Fruit fly (Drosophila melanogaster) whole organism, embryonic: ENCODE results near the gene Ac13E.
A peak's percentile ranks its signal among the peaks of the same experiment; 100 is the strongest.

ENCODE experiments used
- Atf6 ChIP-seq: fragments of 200-800 bp; sonication (Bioruptor generic); IDR thresholded peaks from 2 replicates; pipeline ENCODE4 v1.3.6; 2022; ENCODE audit warnings: missing biosample characterization, missing genetic modification characterization
- B-H1 ChIP-seq: fragments of 200-800 bp; sonication (Bioruptor generic); IDR thresholded peaks from 3 replicates; pipeline ENCODE4 v1.3.6; 2022; ENCODE audit warnings: missing biosample characterization, missing genetic modification characterization
- CG1024 ChIP-seq: fragments of 200-800 bp; sonication (Bioruptor generic); IDR thresholded peaks from 2 replicates; pipeline ENCODE4 v1.3.6; 2022; ENCODE audit warnings: missing biosample characterization, missing genetic modification characterization
- CG10267 ChIP-seq: fragments of 200-800 bp; sonication (Bioruptor generic); optimal IDR thresholded peaks from 2 replicates; lab custom pipeline; 2018; ENCODE audit warnings: missing biosample characterization, mild to moderate bottlenecking, missing genetic modification characterization, moderate library complexity
- CG10431 ChIP-seq: fragments of 200-800 bp; sonication (Bioruptor generic); optimal IDR thresholded peaks from 3 replicates; lab custom pipeline; 2018; ENCODE audit warnings: missing biosample characterization, mild to moderate bottlenecking, missing genetic modification characterization
- CG11093 ChIP-seq: fragments of 200-800 bp; sonication (Bioruptor generic); IDR thresholded peaks from 3 replicates; pipeline ENCODE4 v1.3.6; 2022; ENCODE audit warnings: missing biosample characterization, missing genetic modification characterization
- CG11560 ChIP-seq: fragments of 200-800 bp; sonication (Bioruptor generic); IDR thresholded peaks from 3 replicates; pipeline ENCODE4 v1.3.6; 2022; ENCODE audit warnings: missing biosample characterization, missing genetic modification characterization
- CG12391 ChIP-seq: fragments of 200-800 bp; sonication (Bioruptor generic); optimal IDR thresholded peaks from 3 replicates; lab custom pipeline; 2018; ENCODE audit warnings: missing biosample characterization, mild to moderate bottlenecking, missing genetic modification characterization, moderate library complexity
- CG14441 ChIP-seq: fragments of 200-800 bp; sonication (Bioruptor generic); IDR thresholded peaks from 2 replicates; pipeline ENCODE4 v1.3.6; 2022; ENCODE audit warnings: missing biosample characterization, missing genetic modification characterization
- CG14965 ChIP-seq: fragments of 200-800 bp; sonication (Bioruptor generic); optimal IDR thresholded peaks from 2 replicates; lab custom pipeline; 2016; ENCODE audit warnings: missing biosample characterization, missing genetic modification characterization, borderline replicate concordance
- CG15073 ChIP-seq: fragments of 200-800 bp; sonication (Bioruptor generic); optimal IDR thresholded peaks from 2 replicates; lab custom pipeline; 2016; ENCODE audit warnings: missing biosample characterization, missing genetic modification characterization
- CG15269 ChIP-seq: fragments of 200-800 bp; sonication (Bioruptor generic); optimal IDR thresholded peaks from 2 replicates; lab custom pipeline; 2018; ENCODE audit warnings: missing biosample characterization, mild to moderate bottlenecking, missing genetic modification characterization, moderate library complexity
- CG1832 ChIP-seq: fragments of 200-800 bp; sonication (Bioruptor generic); optimal IDR thresholded peaks from 2 replicates; lab custom pipeline; 2017; ENCODE audit warnings: missing biosample characterization, mild to moderate bottlenecking, missing genetic modification characterization, inconsistent platforms
- CG18619 ChIP-seq: fragments of 200-800 bp; sonication (Bioruptor generic); optimal IDR thresholded peaks from 3 replicates; lab custom pipeline; 2017; ENCODE audit warnings: missing biosample characterization, mild to moderate bottlenecking, missing genetic modification characterization
- CG30020 ChIP-seq: fragments of 200-800 bp; optimal IDR thresholded peaks from 2 replicates; lab custom pipeline; 2019; ENCODE audit warnings: missing biosample characterization, mild to moderate bottlenecking, missing genetic modification characterization, moderate library complexity
- CG3163 ChIP-seq: fragments of 200-800 bp; sonication (Bioruptor generic); optimal IDR thresholded peaks from 3 replicates; lab custom pipeline; 2016; ENCODE audit warnings: missing biosample characterization, missing genetic modification characterization
- CG33557 ChIP-seq: fragments of 200-800 bp; sonication (Bioruptor generic); optimal IDR thresholded peaks from 2 replicates; lab custom pipeline; 2019; ENCODE audit warnings: missing biosample characterization, mild to moderate bottlenecking, missing genetic modification characterization, moderate library complexity
- CG3838 ChIP-seq: fragments of 200-800 bp; sonication (Bioruptor generic); optimal IDR thresholded peaks from 3 replicates; lab custom pipeline; 2016; ENCODE audit warnings: missing biosample characterization, missing genetic modification characterization
- CG6854 ChIP-seq: fragments of 200-800 bp; sonication (Bioruptor generic); optimal IDR thresholded peaks from 3 replicates; lab custom pipeline; 2017; ENCODE audit warnings: missing biosample characterization, mild to moderate bottlenecking, missing genetic modification characterization
- CG9727 ChIP-seq: fragments of 200-800 bp; sonication (Bioruptor generic); optimal IDR thresholded peaks from 3 replicates; lab custom pipeline; 2017; ENCODE audit warnings: missing biosample characterization, mild to moderate bottlenecking, missing genetic modification characterization
- Chrac-16 ChIP-seq: fragments of 200-800 bp; sonication (Bioruptor generic); optimal IDR thresholded peaks from 3 replicates; lab custom pipeline; 2016; ENCODE audit warnings: missing biosample characterization, missing genetic modification characterization
- Eip74EF ChIP-seq, 2 experiments: fragments of 200-800 bp in 1 of 2; fragments of >200 bp in 1 of 2; sonication (Bioruptor generic) in 1 of 2; optimal IDR thresholded peaks; 2 replicates each; lab custom pipeline; 2017 to 2019; ENCODE audit warnings: missing biosample characterization in 2 of 2, missing genetic modification characterization in 2 of 2, mild to moderate bottlenecking in 1 of 2, moderate library complexity in 1 of 2
- Fer1 ChIP-seq: fragments of 200-800 bp; sonication (Bioruptor generic); optimal IDR thresholded peaks from 2 replicates; lab custom pipeline; 2017; ENCODE audit warnings: missing biosample characterization, mild to moderate bottlenecking, missing genetic modification characterization
- Hey ChIP-seq: fragments of 200-800 bp; sonication (Bioruptor generic); optimal IDR thresholded peaks from 3 replicates; lab custom pipeline; 2018; ENCODE audit warnings: missing biosample characterization, mild to moderate bottlenecking, missing genetic modification characterization
- Hmr ChIP-seq: fragments of 200-800 bp; sonication (Bioruptor generic); optimal IDR thresholded peaks from 3 replicates; lab custom pipeline; 2017; ENCODE audit warnings: mild to moderate bottlenecking, missing biosample characterization, missing genetic modification reagents, missing genetic modification characterization
- Hmx ChIP-seq: fragments of 200-800 bp; sonication (Bioruptor generic); optimal IDR thresholded peaks from 2 replicates; lab custom pipeline; 2016; ENCODE audit warnings: missing biosample characterization, missing genetic modification characterization
- Hr51 ChIP-seq, 2 experiments: fragments of 200-800 bp; sonication (Bioruptor generic); optimal IDR thresholded peaks; 2 replicates in 1 of 2; 3 replicates in 1 of 2; lab custom pipeline; 2016 to 2018; ENCODE audit warnings: missing biosample characterization in 2 of 2, missing genetic modification characterization in 2 of 2, mild to moderate bottlenecking in 1 of 2, moderate library complexity in 1 of 2
- MTF-1 ChIP-seq: fragments of 200-800 bp; sonication (Bioruptor generic); optimal IDR thresholded peaks from 2 replicates; lab custom pipeline; 2018; ENCODE audit warnings: missing biosample characterization, mild to moderate bottlenecking, missing genetic modification characterization, borderline replicate concordance
- ab ChIP-seq: fragments of 200-800 bp; sonication (Bioruptor generic); optimal IDR thresholded peaks from 2 replicates; lab custom pipeline; 2016; ENCODE audit warnings: missing biosample characterization, missing genetic modification characterization
- abd-A ChIP-seq: fragments of 200-800 bp; sonication (Bioruptor generic); optimal IDR thresholded peaks from 3 replicates; lab custom pipeline; 2019; ENCODE audit warnings: missing biosample characterization, mild to moderate bottlenecking, missing genetic modification characterization, moderate library complexity
- ase ChIP-seq: fragments of 200-800 bp; sonication (Bioruptor generic); IDR thresholded peaks from 3 replicates; pipeline ENCODE4 v1.3.6; 2022; ENCODE audit warnings: missing biosample characterization, missing genetic modification characterization
- az2 ChIP-seq: fragments of 200-800 bp; sonication (Bioruptor generic); optimal IDR thresholded peaks from 3 replicates; lab custom pipeline; 2016; ENCODE audit warnings: missing biosample characterization, missing genetic modification characterization
- cas ChIP-seq: fragments of 200-800 bp; sonication (Bioruptor generic); IDR thresholded peaks from 2 replicates; pipeline ENCODE4 v1.3.6; 2022; ENCODE audit warnings: missing biosample characterization, missing genetic modification characterization
- crol ChIP-seq: fragments of 200-800 bp; sonication (Bioruptor generic); IDR thresholded peaks from 2 replicates; pipeline ENCODE4 v1.3.6; 2022; ENCODE audit warnings: missing biosample characterization, missing genetic modification characterization
- da ChIP-seq: fragments of 200-800 bp; sonication (Bioruptor generic); optimal IDR thresholded peaks from 2 replicates; lab custom pipeline; 2016; ENCODE audit warnings: missing biosample characterization, missing genetic modification characterization
- dm ChIP-seq: fragments of 200-800 bp; sonication (Bioruptor generic); optimal IDR thresholded peaks from 3 replicates; lab custom pipeline; 2016; ENCODE audit warnings: missing biosample characterization, missing genetic modification characterization
- eve ChIP-seq, 2 experiments: fragments of >200 bp; optimal IDR thresholded peaks; 2 replicates each; lab custom pipeline; 2017; ENCODE audit warnings: missing biosample characterization in 2 of 2, missing genetic modification characterization in 2 of 2
- gt ChIP-seq: fragments of 200-800 bp; sonication (Bioruptor generic); IDR thresholded peaks from 2 replicates; pipeline ENCODE4 v1.3.6; 2022; ENCODE audit warnings: missing biosample characterization, missing genetic modification characterization
- ham ChIP-seq: fragments of 200-800 bp; sonication (Bioruptor generic); IDR thresholded peaks from 2 replicates; pipeline ENCODE4 v1.3.6; 2022; ENCODE audit warnings: missing biosample characterization, missing genetic modification characterization
- hbn ChIP-seq: fragments of 200-800 bp; sonication (Bioruptor generic); IDR thresholded peaks from 2 replicates; pipeline ENCODE4 v1.3.6; 2022; ENCODE audit warnings: missing biosample characterization, missing genetic modification characterization; ENCODE audit not compliant: partially characterized antibody
- jigr1 ChIP-seq: fragments of 200-800 bp; sonication (Bioruptor generic); IDR thresholded peaks from 3 replicates; pipeline ENCODE4 v1.3.6; 2022; ENCODE audit warnings: missing biosample characterization, missing genetic modification characterization
- knrl ChIP-seq: fragments of 200-800 bp; sonication (Bioruptor generic); IDR thresholded peaks from 3 replicates; pipeline ENCODE4 v1.3.6; 2022; ENCODE audit warnings: missing biosample characterization, missing genetic modification characterization; ENCODE audit not compliant: partially characterized antibody
- lab ChIP-seq: fragments of 200-800 bp; sonication (Bioruptor generic); optimal IDR thresholded peaks from 3 replicates; lab custom pipeline; 2017; ENCODE audit warnings: missing biosample characterization, missing genetic modification characterization, mild to moderate bottlenecking, moderate library complexity, missing genetic modification reagents
- nerfin-1 ChIP-seq: fragments of 200-800 bp; sonication (Bioruptor generic); optimal IDR thresholded peaks from 3 replicates; lab custom pipeline; 2019; ENCODE audit warnings: missing biosample characterization, mild to moderate bottlenecking, missing genetic modification characterization, moderate library complexity
- pfk ChIP-seq: fragments of 200-800 bp; sonication (Bioruptor generic); optimal IDR thresholded peaks from 2 replicates; lab custom pipeline; 2018; ENCODE audit warnings: missing biosample characterization, mild to moderate bottlenecking, missing genetic modification characterization, moderate library complexity
- sens ChIP-seq: fragments of 200-800 bp; sonication (Bioruptor generic); peaks from one replicate; lab custom pipeline; 2016; ENCODE audit warnings: missing biosample characterization, missing genetic modification characterization
- tll ChIP-seq, 2 experiments: fragments of 200-800 bp in 1 of 2; fragments of >200 bp in 1 of 2; sonication (Bioruptor generic) in 1 of 2; optimal IDR thresholded peaks; 2 replicates each; lab custom pipeline; 2017 to 2019; ENCODE audit warnings: missing biosample characterization in 2 of 2, missing genetic modification characterization in 2 of 2, mild to moderate bottlenecking in 1 of 2, moderate library complexity in 1 of 2
- trh ChIP-seq: fragments of 200-800 bp; sonication (Bioruptor generic); optimal IDR thresholded peaks from 2 replicates; lab custom pipeline; 2016; ENCODE audit warnings: missing biosample characterization, missing genetic modification characterization
- tx ChIP-seq: fragments of 200-800 bp; sonication (Bioruptor generic); optimal IDR thresholded peaks from 2 replicates; lab custom pipeline; 2016; ENCODE audit warnings: missing biosample characterization, missing genetic modification characterization
- zf30C ChIP-seq: fragments of 200-800 bp; sonication (Bioruptor generic); optimal IDR thresholded peaks from 3 replicates; lab custom pipeline; 2018; ENCODE audit warnings: missing biosample characterization, mild to moderate bottlenecking, missing genetic modification characterization

Gene Ac13E

DNA sequence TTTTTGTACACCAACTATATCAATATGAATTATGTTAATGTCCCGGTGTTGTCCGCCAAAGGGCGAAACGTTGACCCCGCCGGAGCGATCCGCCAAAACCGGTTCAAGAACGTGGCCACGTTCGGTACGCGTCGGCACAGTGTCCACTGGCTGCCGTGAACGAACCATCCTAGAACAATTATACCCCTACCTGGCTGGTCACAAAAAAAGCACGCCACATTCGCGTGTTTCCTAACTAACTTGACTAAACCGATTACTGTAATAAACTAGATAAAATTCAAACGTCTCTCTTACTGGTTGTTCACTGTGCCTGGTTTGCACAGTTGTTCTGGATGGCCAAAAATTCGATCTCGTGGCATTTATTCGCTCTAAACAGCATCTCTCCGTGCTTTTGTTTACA lies 25.5 kb upstream of the Ac13E start (continued):
- TF ChIP-seq CG11560 (peak; percentile 75), CG18619 (peak; percentile 89), CG33557 (GFP tag; lab: Kevin White, UChicago) (peak; percentile 81), CG15073 (GFP tag; lab: Kevin White, UChicago) (peak; percentile 23), CG1024 (GFP tag; lab: Robert Waterston, UW) (peak; percentile 83), CG11093 (GFP tag; lab: Robert Waterston, UW) (peak; percentile 83; the same call in 2 of the 3 replicates), Hey (no peak), jigr1 (GFP tag; lab: Robert Waterston, UW) (peak; percentile 73; the same call in 2 of the 3 replicates), MTF-1 (GFP tag; lab: Kevin White, UChicago) (peak; percentile 87), eve (GFP tag; optimal IDR thresholded peaks at IDR 0.05; lab: Kevin White, UChicago) (no peak), Atf6 (GFP tag; lab: Robert Waterston, UW) (peak; percentile 94), CG10431 (peak; percentile 77), ase (GFP tag; lab: Robert Waterston, UW) (peak; percentile 86), knrl (GFP tag; lab: Robert Waterston, UW) (no peak), CG3163 (peak; percentile 73), az2 (GFP tag; lab: Kevin White, UChicago) (peak; percentile 92), pfk (GFP tag; lab: Kevin White, UChicago) (no peak), Fer1 (GFP tag; lab: Kevin White, UChicago) (peak; percentile 91), hbn (GFP tag; lab: Robert Waterston, UW) (no peak), CG14965 (GFP tag; lab: Kevin White, UChicago) (peak; percentile 57), B-H1 (peak; percentile 87), tx (GFP tag; lab: Kevin White, UChicago) (peak; percentile 87), CG9727 (GFP tag; lab: Kevin White, UChicago) (peak; percentile 89), CG30020 (tag; lab: Kevin White, UChicago) (peak; percentile 60), nerfin-1 (peak; percentile 73), gt (GFP tag; lab: Robert Waterston, UW) (0 out of 2 replicates have a peak, but pooled peaks have one; percentile 64), cas (GFP tag; lab: Robert Waterston, UW) (peak; percentile 89), trh (peak; percentile 61), Eip74EF (GFP tag; optimal IDR thresholded peaks at IDR 0.05; lab: Kevin White, UChicago) (peak in 1 of 2 experiments; percentile 77), CG15269 (peak; percentile 94), CG1832 (GFP tag; lab: Kevin White, UChicago) (no peak), CG3838 (GFP tag; lab: Kevin White, UChicago) (peak; percentile 48), Hr51 (GFP tag; optimal IDR thresholded peaks at IDR 0.05; lab: Kevin White, UChicago) (peak in 1 of 2 experiments; percentile 88), tll (GFP tag; optimal IDR thresholded peaks at IDR 0.05; lab: Kevin White, UChicago) (no peak), ham (GFP tag; lab: Robert Waterston, UW) (peak; percentile 69), Chrac-16 (peak; percentile 90), CG10267 (tag; lab: Kevin White, UChicago) (peak; percentile 78), zf30C (no peak), sens (GFP tag; lab: Kevin White, UChicago) (peak; percentile 98), ab (GFP tag; lab: Kevin White, UChicago) (peak; percentile 85), CG6854 (peak; percentile 79), crol (peak; percentile 62), abd-A (tag; lab: Kevin White, UChicago) (no peak), CG12391 (tag; lab: Kevin White, UChicago) (peak; percentile 86), Hmx (peak; percentile 63), dm (peak; percentile 85), lab (GFP tag; lab: Kevin White, UChicago) (peak; percentile 96), da (GFP tag; lab: Kevin White, UChicago) (peak; percentile 62), CG14441 (GFP tag; lab: Robert Waterston, UW) (peak; percentile 93), Hmr (GFP tag; lab: Kevin White, UChicago) (peak; percentile 93)
